Worm (Caenorhabditis elegans): ENCODE data around the gene F20G2.6.

The F20G2.6 gene

DNA sequence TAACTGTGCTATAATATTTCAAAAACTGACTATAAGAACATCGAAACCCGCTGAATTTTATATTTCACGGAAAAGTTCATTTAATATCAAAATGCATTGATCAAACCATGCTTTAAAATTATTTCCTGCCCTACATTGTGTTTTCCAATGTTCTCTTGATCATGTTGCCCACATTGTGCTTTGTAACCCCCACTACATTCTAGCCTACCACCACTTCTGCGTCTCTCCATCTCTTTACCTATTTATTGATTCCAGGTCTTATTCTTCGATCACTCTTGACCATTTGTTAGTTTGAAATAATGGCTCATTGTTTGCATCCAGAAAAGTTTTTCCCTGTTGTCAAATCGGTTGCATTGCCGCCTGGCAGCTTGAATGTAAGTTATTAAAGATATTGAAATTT is 19.3 kb downstream of the F20G2.6 start, which contains the start of gene decr-1.1:
Gene decr-1.1, plus strand, starts transcription at position 210 of the 400 bp plus-strand sequence.
- TF ChIP-seq bed-3 (GFP tag; optimal IDR thresholded peaks at IDR 0.05) (no peak), M03D4.4 (tag; optimal IDR thresholded peaks at IDR 0.05) (no peak), nhr-12 (tag; optimal IDR thresholded peaks at IDR 0.05) (peak; percentile 19), flh-1 (GFP tag; optimal IDR thresholded peaks at IDR 0.05) (no peak), nhr-2 (tag; optimal IDR thresholded peaks at IDR 0.05) (no peak)

DNA sequence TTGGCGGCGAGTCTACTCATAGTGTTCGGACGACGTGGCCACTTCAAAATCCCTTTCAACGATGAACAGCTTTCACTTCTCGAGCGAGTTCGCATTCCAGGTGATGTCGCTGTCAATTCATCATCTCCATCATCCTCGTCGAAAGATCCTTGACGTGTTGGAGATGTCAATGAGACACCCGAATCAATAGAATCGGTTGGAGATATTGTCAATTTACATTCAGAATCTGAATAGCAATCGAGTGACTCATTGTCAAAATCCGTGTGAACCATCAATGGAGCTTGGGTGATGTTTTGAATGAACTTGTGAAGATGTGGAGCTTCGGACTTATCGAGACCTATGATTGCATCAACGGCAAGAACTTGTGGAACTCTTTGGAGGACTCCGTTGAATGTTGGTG is 22.9 kb downstream of the F20G2.6 start:
- TF ChIP-seq elt-3 (tag; optimal IDR thresholded peaks at IDR 0.05) (no peak), pha-4 (tag; optimal IDR thresholded peaks at IDR 0.05) (no peak), unc-62 (GFP tag; optimal IDR thresholded peaks at IDR 0.05) (no peak), M03D4.4 (tag; optimal IDR thresholded peaks at IDR 0.05) (no peak), ceh-43 (GFP tag; optimal IDR thresholded peaks at IDR 0.05) (no peak), mls-2 (tag; optimal IDR thresholded peaks at IDR 0.05) (no peak), sem-2 (GFP tag; optimal IDR thresholded peaks at IDR 0.05) (no peak), sptf-1 (tag; optimal IDR thresholded peaks at IDR 0.05) (no peak), bed-3 (GFP tag; optimal IDR thresholded peaks at IDR 0.05) (no peak)

DNA sequence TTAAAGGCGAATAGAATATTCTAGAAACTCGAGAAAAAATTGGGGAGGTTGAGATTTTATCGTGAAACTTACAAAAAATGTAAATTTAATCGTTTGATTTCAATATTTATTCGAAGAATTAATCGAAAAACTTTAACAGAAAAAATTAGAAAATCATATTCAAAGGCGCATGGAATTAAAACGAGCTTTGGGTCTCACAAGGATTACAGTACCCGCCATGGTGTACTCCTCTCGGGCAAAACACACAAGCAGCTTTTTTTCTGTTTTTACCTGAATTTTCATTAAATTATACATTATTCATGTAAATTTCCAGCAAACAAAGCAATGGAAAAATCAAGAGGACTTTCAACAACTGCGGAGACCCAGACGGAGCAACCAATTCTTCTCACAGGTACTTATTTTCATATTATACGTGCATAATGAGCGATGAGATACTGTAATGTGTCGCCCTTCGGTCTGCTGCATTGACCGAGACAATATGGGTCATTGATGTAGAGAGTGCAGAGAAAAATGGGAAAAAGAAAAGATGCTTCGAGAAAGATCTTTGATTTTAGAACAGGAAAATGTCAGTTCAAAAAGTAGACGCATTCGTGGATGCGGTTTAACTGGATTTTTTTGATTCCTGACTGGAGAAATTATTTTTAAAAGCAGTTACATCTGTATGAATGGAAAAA is 24.5 kb downstream of the F20G2.6 start, which contains the start of the genes F53C11.4 and F53C11.5:
Gene F53C11.4, minus strand, starts transcription at position 128 of the 674 bp plus-strand sequence.
Gene F53C11.5, plus strand, starts transcription at position 325 of the 674 bp plus-strand sequence.
- TF ChIP-seq pha-4 (tag; optimal IDR thresholded peaks at IDR 0.05) (no peak), mep-1 (tag; optimal IDR thresholded peaks at IDR 0.05) (peak; percentile 7), mls-2 (tag; optimal IDR thresholded peaks at IDR 0.05) (no peak), ceh-83 (GFP tag; optimal IDR thresholded peaks at IDR 0.05) (no peak), bed-3 (GFP tag; optimal IDR thresholded peaks at IDR 0.05) (no peak), lin-13 (tag; optimal IDR thresholded peaks at IDR 0.05) (no peak), nhr-237 (tag; optimal IDR thresholded peaks at IDR 0.05) (peak; percentile 30), ces-1 (GFP tag; optimal IDR thresholded peaks at IDR 0.05) (no peak), lsy-2 (tag; optimal IDR thresholded peaks at IDR 0.05) (peak; percentile 42), drap-1 (GFP tag; optimal IDR thresholded peaks at IDR 0.05) (no peak), tbx-8 (GFP tag; optimal IDR thresholded peaks at IDR 0.05) (no peak), nhr-12 (tag; optimal IDR thresholded peaks at IDR 0.05) (no peak), elt-1 (tag; optimal IDR thresholded peaks at IDR 0.05; ENCODE audit: borderline replicate concordance, insufficient read depth) (no peak), elt-3 (tag; optimal IDR thresholded peaks at IDR 0.05) (no peak), hlh-1 (tag; optimal IDR thresholded peaks at IDR 0.05) (no peak), zip-8 (tag; optimal IDR thresholded peaks at IDR 0.05) (no peak), cnd-1 (tag; optimal IDR thresholded peaks at IDR 0.05) (no peak), nhr-76 (tag; optimal IDR thresholded peaks at IDR 0.05) (no peak), ztf-11 (tag; optimal IDR thresholded peaks at IDR 0.05) (no peak), blmp-1 (tag; optimal IDR thresholded peaks at IDR 0.05) (no peak), flh-1 (GFP tag; optimal IDR thresholded peaks at IDR 0.05) (no peak), ceh-39 (tag; optimal IDR thresholded peaks at IDR 0.05) (no peak), sptf-1 (tag; optimal IDR thresholded peaks at IDR 0.05) (no peak), nhr-28 (tag; optimal IDR thresholded peaks at IDR 0.05) (no peak), mab-5 (tag; optimal IDR thresholded peaks at IDR 0.05) (no peak), unc-62 (GFP tag; optimal IDR thresholded peaks at IDR 0.05) (peak; percentile 43), ham-2 (GFP tag; optimal IDR thresholded peaks at IDR 0.05) (no peak), nhr-2 (tag; optimal IDR thresholded peaks at IDR 0.05) (peak; percentile 98), lin-32 (GFP tag; optimal IDR thresholded peaks at IDR 0.05) (no peak), unc-120 (tag; optimal IDR thresholded peaks at IDR 0.05; ENCODE audit: poor library complexity, severe bottlenecking) (peak; percentile 8), unc-39 (tag; optimal IDR thresholded peaks at IDR 0.05) (no peak), snpc-4 (tag; optimal IDR thresholded peaks at IDR 0.05) (no peak), M03D4.4 (tag; optimal IDR thresholded peaks at IDR 0.05) (no peak), sem-2 (GFP tag; optimal IDR thresholded peaks at IDR 0.05) (no peak), ceh-43 (GFP tag; optimal IDR thresholded peaks at IDR 0.05) (no peak)

Measured in whole organism, mixed stage, embryonic.